Worm (Caenorhabditis elegans): ENCODE results near the gene F36H5.9.

The F36H5.9 gene

ce11 chrII:1725735-1726134 lies 27.2 kb downstream of the F36H5.9 start, which contains the start of gene F45C12.17:
Gene F45C12.17 (plus strand): TSS chrII:1726111.
- no peak for TF ChIP-seq aly-2 (tag; optimal IDR thresholded peaks at IDR 0.05)
- no peak for TF ChIP-seq mxl-3 (GFP tag; optimal IDR thresholded peaks at IDR 0.05)
- TF ChIP-seq nhr-28 (tag; optimal IDR thresholded peaks at IDR 0.05), result no peak
- no peak for TF ChIP-seq lin-38 (GFP tag; IDR thresholded peaks at IDR 0.05)
- TF ChIP-seq hlh-11 (tag; optimal IDR thresholded peaks at IDR 0.05), result no peak
- peak; percentile 60 for TF ChIP-seq aha-1 (tag)
- TF ChIP-seq F37D6.2 (tag; optimal IDR thresholded peaks at IDR 0.05), result no peak
- TF ChIP-seq lin-39 (tag; optimal IDR thresholded peaks at IDR 0.05), result no peak
- no peak for TF ChIP-seq rbr-2 (tag; optimal IDR thresholded peaks at IDR 0.05)
- TF ChIP-seq ama-1 (optimal IDR thresholded peaks at IDR 0.05), result no peak
- no peak for TF ChIP-seq dmd-9 (GFP tag; IDR thresholded peaks at IDR 0.05)
- no peak for TF ChIP-seq ceh-62 (tag; optimal IDR thresholded peaks at IDR 0.05)
- peak in 1 of 2 experiments; percentile 63 for TF ChIP-seq unc-62 (GFP tag; optimal IDR thresholded peaks at IDR 0.05 in 1 of 2)
- TF ChIP-seq unc-62 (tag; optimal IDR thresholded peaks at IDR 0.05), result no peak
- TF ChIP-seq daf-19 (GFP tag; conservative IDR thresholded peaks at IDR 0.05), result no peak
- no peak for TF ChIP-seq ceh-32 (tag; optimal IDR thresholded peaks at IDR 0.05; ENCODE audit: poor library complexity)
- no peak for TF ChIP-seq hif-1 (tag; optimal IDR thresholded peaks at IDR 0.05)

DNA sequence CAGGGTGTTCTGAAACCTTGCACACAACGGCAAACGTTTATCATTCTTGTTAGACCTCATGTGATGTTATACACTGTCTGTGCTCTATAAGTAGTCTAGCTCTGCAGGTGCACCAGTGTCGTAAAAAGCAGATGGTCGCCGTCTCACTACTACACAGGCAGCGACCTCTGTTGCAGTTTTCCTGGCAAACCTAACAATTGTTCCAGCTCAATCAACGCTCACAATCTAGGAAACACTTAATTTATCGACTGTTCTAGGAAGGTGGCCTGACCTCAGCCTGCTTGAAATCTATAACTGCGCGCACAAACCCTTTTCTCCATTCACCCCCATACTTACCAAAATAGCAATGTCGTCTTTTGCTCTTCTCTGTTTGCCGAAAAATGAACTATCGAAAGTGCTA lies 28.6 kb downstream of the F36H5.9 start, which contains the start of gene fbxb-11:
Gene fbxb-11, plus strand, starts transcription at position 301 of the 400 bp plus-strand sequence.
- TF ChIP-seq lin-13 (GFP tag; optimal IDR thresholded peaks at IDR 0.05) (no peak), unc-62 (GFP tag; optimal IDR thresholded peaks at IDR 0.05 in 1 of 2) (no peak), unc-62 (tag; optimal IDR thresholded peaks at IDR 0.05) (no peak), saeg-2 (GFP tag; IDR thresholded peaks at IDR 0.05) (no peak), lin-29 (GFP tag; IDR thresholded peaks at IDR 0.05) (no peak), jun-1 (tag; optimal IDR thresholded peaks at IDR 0.05) (no peak), ctbp-1 (GFP tag; IDR thresholded peaks at IDR 0.05) (no peak), ceh-82 (tag; optimal IDR thresholded peaks at IDR 0.05) (no peak), ZK337.2 (GFP tag; IDR thresholded peaks at IDR 0.05) (no peak), nhr-41 (GFP tag; IDR thresholded peaks at IDR 0.05) (no peak), nhr-28 (tag; optimal IDR thresholded peaks at IDR 0.05) (no peak), cey-2 (tag; optimal IDR thresholded peaks at IDR 0.05; ENCODE audit: borderline replicate concordance, insufficient read depth) (no peak), tra-1 (GFP tag; IDR thresholded peaks at IDR 0.05) (no peak), zip-2 (tag; optimal IDR thresholded peaks at IDR 0.05) (no peak), nhr-111 (GFP tag; optimal IDR thresholded peaks at IDR 0.05) (no peak)

ce11 chrII:1722394-1722793 lies 30.5 kb downstream of the F36H5.9 start, which contains the start of the genes fbxb-5 and btb-8:
Gene fbxb-5 (minus strand): TSS chrII:1722494.
Gene btb-8 (plus strand): TSS chrII:1722770.
- no peak for TF ChIP-seq nhr-28 (tag; optimal IDR thresholded peaks at IDR 0.05)
- TF ChIP-seq rbr-2 (tag; optimal IDR thresholded peaks at IDR 0.05), result no peak
- TF ChIP-seq cey-2 (tag; optimal IDR thresholded peaks at IDR 0.05; ENCODE audit: borderline replicate concordance, insufficient read depth), result no peak
- no peak for TF ChIP-seq ceh-82 (tag; optimal IDR thresholded peaks at IDR 0.05)
- no peak for TF ChIP-seq nhr-77 (tag; optimal IDR thresholded peaks at IDR 0.05)
- no peak for TF ChIP-seq zfp-3 (GFP tag; conservative IDR thresholded peaks at IDR 0.05)
- no peak for TF ChIP-seq nhr-48 (tag; optimal IDR thresholded peaks at IDR 0.05)
- no peak for TF ChIP-seq ceh-28 (tag; optimal IDR thresholded peaks at IDR 0.05)
- no peak for TF ChIP-seq hlh-30 (tag; optimal IDR thresholded peaks at IDR 0.05; ENCODE audit: insufficient read depth)
- TF ChIP-seq dmd-8 (GFP tag; IDR thresholded peaks at IDR 0.05), result no peak
- TF ChIP-seq nhr-237 (tag; optimal IDR thresholded peaks at IDR 0.05), result no peak
- TF ChIP-seq ZK337.2 (GFP tag; IDR thresholded peaks at IDR 0.05), result no peak
- no peak for TF ChIP-seq D1046.2 (GFP tag; IDR thresholded peaks at IDR 0.05)
- no peak for TF ChIP-seq daf-8 (GFP tag; IDR thresholded peaks at IDR 0.05)
- TF ChIP-seq unc-39 (tag; optimal IDR thresholded peaks at IDR 0.05), result no peak
- no peak for TF ChIP-seq mxl-3 (GFP tag; optimal IDR thresholded peaks at IDR 0.05)
- TF ChIP-seq Y5F2A.4 (GFP tag; optimal IDR thresholded peaks at IDR 0.05), result no peak
- TF ChIP-seq Y105C5A.15 (GFP tag; IDR thresholded peaks at IDR 0.05), result no peak
